Worm (Caenorhabditis elegans): Measurements from ENCODE around the gene nspc-12.

DNA sequence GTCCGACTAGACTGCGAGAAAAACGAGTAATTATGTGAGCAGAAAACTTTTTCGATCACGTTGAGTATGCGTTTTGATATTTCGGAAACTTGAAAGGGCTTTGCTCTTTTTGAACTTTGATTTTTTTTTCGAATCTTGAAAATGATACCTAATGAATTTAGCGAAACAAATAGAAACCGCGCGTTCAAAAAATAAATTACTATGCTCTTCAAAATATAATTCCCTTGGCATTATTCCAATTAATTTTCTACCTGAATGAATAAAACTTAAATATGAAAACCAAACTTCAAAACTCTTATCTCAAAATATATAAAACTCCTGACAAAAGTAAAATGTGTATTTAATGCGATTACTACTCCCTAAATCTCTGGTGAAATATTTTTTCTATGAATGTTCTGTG, 41.2 kb downstream of the nspc-12 start, which contains the start of gene xtr-2:
- TF ChIP-seq pha-4 (tag; optimal IDR thresholded peaks at IDR 0.05): no peak
- TF ChIP-seq ceh-9 (tag; optimal IDR thresholded peaks at IDR 0.05): no peak
- no peak for TF ChIP-seq nhr-77 (tag; optimal IDR thresholded peaks at IDR 0.05)
- TF ChIP-seq elt-1 (tag; optimal IDR thresholded peaks at IDR 0.05): no peak
- no peak for TF ChIP-seq egl-27 (tag; optimal IDR thresholded peaks at IDR 0.05)
- no peak for TF ChIP-seq ztf-11 (tag; optimal IDR thresholded peaks at IDR 0.05)
- TF ChIP-seq lsy-12 (tag; optimal IDR thresholded peaks at IDR 0.05): no peak
- TF ChIP-seq unc-62 (GFP tag; optimal IDR thresholded peaks at IDR 0.05): no peak
- TF ChIP-seq aly-2 (tag; optimal IDR thresholded peaks at IDR 0.05): no peak
- TF ChIP-seq zag-1 (tag; optimal IDR thresholded peaks at IDR 0.05): no peak
- TF ChIP-seq nhr-12 (tag; optimal IDR thresholded peaks at IDR 0.05): no peak
